Worm (Caenorhabditis elegans) whole organism, mixed stage, embryonic: ENCODE measurements around the gene W02H5.8.
A peak's percentile ranks its signal among the peaks of the same experiment; 100 is the strongest.

Experiments used
- M03D4.4 ChIP-seq: sonication (generic microtip); optimal IDR thresholded peaks from 2 replicates; lab custom pipeline; 2017; ENCODE audit warnings: mild to moderate bottlenecking, missing genetic modification characterization, missing compliant biosample characterization
- bed-3 ChIP-seq: fragments of 200-800 bp; sonication (Bioruptor generic); optimal IDR thresholded peaks from 3 replicates; lab custom pipeline; 2018; ENCODE audit warnings: mild to moderate bottlenecking, missing genetic modification characterization, moderate library complexity, missing compliant biosample characterization
- blmp-1 ChIP-seq: fragments of 150-350 bp; optimal IDR thresholded peaks from 2 replicates; lab custom pipeline; 2014; ENCODE audit warnings: missing biosample characterization, missing genetic modification characterization
- ceh-39 ChIP-seq: fragments of 150-350 bp; optimal IDR thresholded peaks from 2 replicates; lab custom pipeline; 2014; ENCODE audit warnings: missing biosample characterization, missing genetic modification characterization
- ces-1 ChIP-seq: fragments of 150-350 bp; optimal IDR thresholded peaks from 2 replicates; lab custom pipeline; 2014; ENCODE audit warnings: missing biosample characterization, missing genetic modification reagents, missing genetic modification characterization
- cnd-1 ChIP-seq: fragments of 200-800 bp; sonication (Bioruptor generic); optimal IDR thresholded peaks from 2 replicates; lab custom pipeline; 2018; ENCODE audit warnings: mild to moderate bottlenecking, missing genetic modification characterization, missing compliant biosample characterization
- drap-1 ChIP-seq: fragments of 200-800 bp; sonication (Bioruptor generic); optimal IDR thresholded peaks from 3 replicates; lab custom pipeline; 2018; ENCODE audit warnings: mild to moderate bottlenecking, missing genetic modification characterization, missing compliant biosample characterization
- elt-3 ChIP-seq: fragments of 150-350 bp; optimal IDR thresholded peaks from 2 replicates; lab custom pipeline; 2014; ENCODE audit warnings: missing biosample characterization, missing genetic modification characterization
- flh-1 ChIP-seq: fragments of 200-800 bp; sonication (Bioruptor generic); optimal IDR thresholded peaks from 2 replicates; lab custom pipeline; 2018; ENCODE audit warnings: mild to moderate bottlenecking, missing genetic modification characterization, moderate library complexity, missing compliant biosample characterization
- ham-2 ChIP-seq: fragments of 200-800 bp; sonication (Bioruptor generic); optimal IDR thresholded peaks from 2 replicates; lab custom pipeline; 2018; ENCODE audit warnings: mild to moderate bottlenecking, missing genetic modification characterization, missing compliant biosample characterization
- hlh-1 ChIP-seq: fragments of 150-350 bp; optimal IDR thresholded peaks from 2 replicates; lab custom pipeline; 2014; ENCODE audit warnings: missing biosample characterization, missing genetic modification reagents, missing genetic modification characterization
- lin-13 ChIP-seq: fragments of 150-350 bp; optimal IDR thresholded peaks from 2 replicates; lab custom pipeline; 2014; ENCODE audit warnings: missing biosample characterization, missing genetic modification characterization
- lin-32 ChIP-seq: fragments of 200-800 bp; sonication (Bioruptor generic); optimal IDR thresholded peaks from 2 replicates; lab custom pipeline; 2018; ENCODE audit warnings: mild to moderate bottlenecking, missing genetic modification characterization, missing compliant biosample characterization
- lsy-2 ChIP-seq: fragments of 150-350 bp; optimal IDR thresholded peaks from 2 replicates; lab custom pipeline; 2014; ENCODE audit warnings: missing biosample characterization, missing genetic modification characterization
- mab-5 ChIP-seq: fragments of 150-350 bp; optimal IDR thresholded peaks from 2 replicates; lab custom pipeline; 2014; ENCODE audit warnings: missing biosample characterization, missing genetic modification characterization
- mep-1 ChIP-seq: fragments of 150-350 bp; optimal IDR thresholded peaks from 2 replicates; lab custom pipeline; 2017; ENCODE audit warnings: missing biosample characterization, missing genetic modification reagents, missing genetic modification characterization, inconsistent platforms
- mls-2 ChIP-seq: sonication (generic microtip); optimal IDR thresholded peaks from 2 replicates; lab custom pipeline; 2016; ENCODE audit warnings: mild to moderate bottlenecking, missing genetic modification characterization, moderate library complexity, missing compliant biosample characterization
- nhr-2 ChIP-seq: fragments of 150-350 bp; optimal IDR thresholded peaks from 2 replicates; lab custom pipeline; 2014; ENCODE audit warnings: missing biosample characterization, missing genetic modification characterization
- nhr-237 ChIP-seq: fragments of 150-350 bp; optimal IDR thresholded peaks from 2 replicates; lab custom pipeline; 2014; ENCODE audit warnings: missing biosample characterization, missing genetic modification characterization
- nhr-28 ChIP-seq: fragments of 150-350 bp; optimal IDR thresholded peaks from 2 replicates; lab custom pipeline; 2014; ENCODE audit warnings: missing biosample characterization, missing genetic modification characterization
- nhr-76 ChIP-seq: sonication (generic microtip); optimal IDR thresholded peaks from 2 replicates; lab custom pipeline; 2017; ENCODE audit warnings: missing biosample characterization, missing genetic modification characterization
- pha-4 ChIP-seq: fragments of 150-350 bp; optimal IDR thresholded peaks from 2 replicates; lab custom pipeline; 2018; ENCODE audit warnings: missing biosample characterization, missing genetic modification reagents, missing genetic modification characterization
- sem-2 ChIP-seq: fragments of 200-800 bp; sonication (Bioruptor generic); optimal IDR thresholded peaks from 2 replicates; lab custom pipeline; 2018; ENCODE audit warnings: mild to moderate bottlenecking, missing genetic modification characterization, missing compliant biosample characterization
- snpc-4 ChIP-seq: fragments of 150-350 bp; optimal IDR thresholded peaks from 2 replicates; lab custom pipeline; 2014; ENCODE audit warnings: missing biosample characterization, missing genetic modification characterization
- sptf-1 ChIP-seq: sonication (generic microtip); optimal IDR thresholded peaks from 2 replicates; lab custom pipeline; 2017; ENCODE audit warnings: mild to moderate bottlenecking, missing genetic modification characterization, moderate library complexity, missing compliant biosample characterization
- tbx-8 ChIP-seq: fragments of 200-800 bp; sonication (Bioruptor generic); optimal IDR thresholded peaks from 2 replicates; lab custom pipeline; 2018; ENCODE audit warnings: mild to moderate bottlenecking, missing genetic modification characterization, moderate library complexity, missing compliant biosample characterization
- unc-39 ChIP-seq: fragments of 150-350 bp; optimal IDR thresholded peaks from 2 replicates; lab custom pipeline; 2014; ENCODE audit warnings: missing biosample characterization, missing genetic modification characterization
- zip-8 ChIP-seq: fragments of 150-350 bp; optimal IDR thresholded peaks from 2 replicates; lab custom pipeline; 2014; ENCODE audit warnings: missing biosample characterization, missing genetic modification characterization

Gene W02H5.8

DNA sequence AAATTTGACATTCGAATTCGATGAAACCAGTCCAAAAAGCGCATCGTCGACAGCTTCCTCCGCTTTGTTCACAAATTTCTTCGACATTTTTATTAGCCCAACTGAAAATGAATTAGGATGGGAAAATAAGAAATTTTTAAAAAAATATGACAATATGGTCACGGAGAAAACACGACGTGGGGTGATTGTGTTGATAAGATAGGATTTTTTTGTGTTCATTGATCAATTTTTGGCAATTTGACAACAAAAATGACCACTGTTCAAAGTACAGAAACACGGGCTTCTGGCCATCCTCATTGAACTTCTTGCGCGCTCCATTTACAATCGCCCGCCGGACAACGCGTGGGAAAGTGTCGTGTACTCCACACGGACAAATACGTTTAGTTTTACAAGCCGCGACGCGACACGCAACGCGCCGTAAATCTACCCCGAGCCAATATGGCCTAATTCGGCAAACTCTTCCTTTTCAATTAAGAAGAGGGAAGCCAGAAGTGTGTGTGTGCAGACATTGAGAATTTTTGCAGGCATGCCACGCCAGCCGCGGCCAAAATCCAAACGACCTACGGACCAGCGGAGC is at the start of gene W02H5.8, which contains the start of gene angl-1:
W02H5.8 (minus strand) TSS at position 101 of the 577 bp plus-strand sequence.
angl-1 (plus strand) TSS at position 527 of the 577 bp plus-strand sequence.
- TF ChIP-seq nhr-2 (tag; lab: Kevin White, UChicago) (no peak), lin-32 (GFP tag; lab: Kevin White, UChicago) (no peak)

- TF ChIP-seq flh-1 (GFP tag; lab: Kevin White, UChicago) (no peak), unc-39 (tag; lab: Kevin White, UChicago) (no peak), elt-3 (no peak), lin-32 (GFP tag; lab: Kevin White, UChicago) (no peak), ceh-39 (no peak), M03D4.4 (tag; lab: Kevin White, UChicago) (no peak), cnd-1 (tag; lab: Kevin White, UChicago) (no peak), sem-2 (GFP tag; lab: Kevin White, UChicago) (no peak), blmp-1 (no peak), ces-1 (GFP tag; lab: Kevin White, UChicago) (no peak), drap-1 (GFP tag; lab: Kevin White, UChicago) (no peak), mab-5 (tag; lab: Kevin White, UChicago) (no peak)
Observed at ce11 chrV:2698826-2699225, 46.4 kb upstream of the W02H5.8 start, which contains the start of gene nuo-5. Gene nuo-5, plus strand, starts transcription at chrV:2698972.

- TF ChIP-seq nhr-2 (tag; lab: Kevin White, UChicago) (no peak), pha-4 (tag; lab: Kevin White, UChicago) (no peak), tbx-8 (GFP tag; lab: Kevin White, UChicago) (no peak), sptf-1 (tag; lab: Kevin White, UChicago) (peak; percentile 27), mls-2 (tag; lab: Kevin White, UChicago) (no peak)
Observed at ce11 chrV:2697693-2698092, 45.2 kb upstream of the W02H5.8 start.

DNA sequence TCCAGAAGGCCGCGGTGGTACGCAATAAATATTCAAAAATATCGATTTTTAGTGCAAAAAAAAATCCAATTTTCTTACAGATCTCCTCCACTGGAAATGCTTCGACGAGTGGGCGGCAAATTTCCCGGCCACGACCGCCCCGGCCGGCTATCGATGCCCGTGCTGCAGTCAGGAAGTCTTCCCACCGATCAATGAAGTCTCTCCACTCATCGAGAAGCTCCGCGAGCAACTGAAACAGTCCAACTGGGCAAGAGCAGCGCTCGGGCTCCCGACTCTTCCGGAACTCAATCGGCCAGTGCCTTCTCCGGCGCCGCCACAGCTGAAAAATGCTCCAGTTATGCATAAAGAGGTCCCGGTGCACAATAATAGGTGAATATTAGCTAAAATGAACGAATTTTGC is 43.5 kb upstream of the W02H5.8 start, which contains the start of gene Y45G12B.3:
Y45G12B.3 (minus strand) TSS at position 320 of the 400 bp plus-strand sequence.
- TF ChIP-seq hlh-1 (no peak), sem-2 (GFP tag; lab: Kevin White, UChicago) (no peak), pha-4 (tag; lab: Kevin White, UChicago) (no peak), drap-1 (GFP tag; lab: Kevin White, UChicago) (no peak), M03D4.4 (tag; lab: Kevin White, UChicago) (no peak), flh-1 (GFP tag; lab: Kevin White, UChicago) (no peak), tbx-8 (GFP tag; lab: Kevin White, UChicago) (no peak), bed-3 (GFP tag; lab: Kevin White, UChicago) (no peak), snpc-4 (tag; lab: Kevin White, UChicago) (no peak), sptf-1 (tag; lab: Kevin White, UChicago) (no peak), mab-5 (tag; lab: Kevin White, UChicago) (no peak), mls-2 (tag; lab: Kevin White, UChicago) (no peak), ham-2 (no peak)
- TF ChIP-seq, all 35 proteins: peak for 0

ce11 chrV:2694389-2694788 is 41.9 kb upstream of the W02H5.8 start, which contains the start of gene Y45G12B.2:
Gene Y45G12B.2, plus strand, starts transcription at chrV:2694771.
- no peak for TF ChIP-seq bed-3 (GFP tag; lab: Kevin White, UChicago)
- no peak for TF ChIP-seq zip-8 (tag; lab: Kevin White, UChicago)
- TF ChIP-seq lsy-2 (tag; lab: Kevin White, UChicago), result peak; percentile 98
- no peak for TF ChIP-seq blmp-1
- TF ChIP-seq sptf-1 (tag; lab: Kevin White, UChicago), result peak; percentile 45
- TF ChIP-seq nhr-28 (tag; lab: Kevin White, UChicago), result no peak
- peak; percentile 40 for TF ChIP-seq pha-4 (tag; lab: Kevin White, UChicago)
- TF ChIP-seq lin-32 (GFP tag; lab: Kevin White, UChicago), result no peak
- no peak for TF ChIP-seq nhr-76
- TF ChIP-seq lin-13 (tag; lab: Kevin White, UChicago), result peak; percentile 48
- peak; percentile 41 for TF ChIP-seq nhr-237 (tag; lab: Kevin White, UChicago)
- peak; percentile 52 for TF ChIP-seq mep-1
- no peak for TF ChIP-seq hlh-1
- TF ChIP-seq mls-2 (tag; lab: Kevin White, UChicago), result peak; percentile 12
- TF ChIP-seq ces-1 (GFP tag; lab: Kevin White, UChicago), result peak; percentile 49
- no peak for TF ChIP-seq unc-39 (tag; lab: Kevin White, UChicago)
